Worm (Caenorhabditis elegans) whole organism, L3 larva: ENCODE results near the gene abhd-3.1.

Source experiments
- ceh-82 ChIP-seq: fragments of 150-350 bp; optimal IDR thresholded peaks from 2 replicates; lab custom pipeline; 2014; ENCODE audit warnings: missing biosample characterization, missing genetic modification characterization
- lin-39 ChIP-seq: fragments of 150-350 bp; optimal IDR thresholded peaks from 2 replicates; lab custom pipeline; 2018; ENCODE audit warnings: missing biosample characterization, missing genetic modification reagents, missing genetic modification characterization
- nfya-1 ChIP-seq: sonication (generic microtip); optimal IDR thresholded peaks from 2 replicates; lab custom pipeline; 2017; ENCODE audit warnings: missing genetic modification characterization, mild to moderate bottlenecking, missing compliant biosample characterization, antibody characterized with exemption, moderate library complexity; ENCODE audit not compliant: insufficient read depth
- nhr-11 ChIP-seq: fragments of 150-350 bp; optimal IDR thresholded peaks from 2 replicates; lab custom pipeline; 2014; ENCODE audit warnings: missing biosample characterization, missing genetic modification characterization
- nhr-237 ChIP-seq: fragments of 150-350 bp; optimal IDR thresholded peaks from 2 replicates; lab custom pipeline; 2014; ENCODE audit warnings: missing biosample characterization, missing genetic modification characterization
- pha-4 ChIP-seq: fragments of 150-350 bp; optimal IDR thresholded peaks from 2 replicates; lab custom pipeline; 2014; ENCODE audit warnings: missing biosample characterization, missing genetic modification reagents, missing genetic modification characterization
- tbx-2 ChIP-seq: sonication (generic microtip); optimal IDR thresholded peaks from 2 replicates; lab custom pipeline; 2016; ENCODE audit warnings: mild to moderate bottlenecking, missing genetic modification characterization, missing compliant biosample characterization
- unc-62 ChIP-seq: fragments of 150-350 bp; sonication (generic microtip); optimal IDR thresholded peaks from 4 replicates; lab custom pipeline; 2014; ENCODE audit warnings: missing biosample characterization, missing genetic modification reagents, missing genetic modification characterization
- ztf-11 ChIP-seq: fragments of 150-350 bp; optimal IDR thresholded peaks from 2 replicates; lab custom pipeline; 2014; ENCODE audit warnings: missing biosample characterization, missing genetic modification characterization

DNA sequence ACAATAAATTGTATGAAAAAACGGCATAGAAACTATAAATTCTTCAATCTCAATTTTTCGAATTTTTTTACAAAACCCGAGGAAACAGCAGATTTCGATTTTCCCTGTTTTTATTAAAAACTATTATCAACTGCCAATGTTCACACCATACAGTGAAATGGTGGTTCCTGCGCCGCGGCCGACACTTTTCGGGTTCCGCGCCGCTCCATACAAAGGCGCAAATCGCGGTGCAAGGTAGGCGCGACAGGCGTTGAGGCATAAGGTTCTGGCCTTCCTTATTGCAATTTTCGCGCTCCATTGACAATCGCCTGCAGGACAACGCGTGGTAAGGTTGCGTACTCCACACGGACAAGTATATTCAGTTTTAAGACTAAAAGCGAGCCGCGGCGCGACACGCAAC, 31.5 kb downstream of the abhd-3.1 start:
- TF ChIP-seq ceh-82 (tag; lab: Kevin White, UChicago) (no peak), nhr-11 (no peak), unc-62 (GFP tag; lab: Kevin White, UChicago) (no peak), nhr-237 (no peak), pha-4 (tag; lab: Kevin White, UChicago) (no peak), nfya-1 (tag; lab: Kevin White, UChicago) (no peak), ztf-11 (tag; lab: Kevin White, UChicago) (no peak), tbx-2 (tag; lab: Kevin White, UChicago) (no peak), lin-39 (tag; lab: Kevin White, UChicago) (no peak)
